Worm (Caenorhabditis elegans) whole organism, L2 larva: Measurements from ENCODE around the gene cest-34.

Experiments used
- aly-2 ChIP-seq: fragments of 150-350 bp; optimal IDR thresholded peaks from 2 replicates; lab custom pipeline; 2014; ENCODE audit warnings: missing biosample characterization, missing genetic modification characterization
- elt-1 ChIP-seq: fragments of 150-350 bp; optimal IDR thresholded peaks from 2 replicates; lab custom pipeline; 2014; ENCODE audit warnings: missing biosample characterization, missing genetic modification characterization
- elt-3 ChIP-seq: sonication (generic microtip); optimal IDR thresholded peaks from 2 replicates; lab custom pipeline; 2017; ENCODE audit warnings: missing biosample characterization, missing genetic modification characterization
- fos-1 ChIP-seq: fragments of 150-350 bp; optimal IDR thresholded peaks from 2 replicates; lab custom pipeline; 2014; ENCODE audit warnings: missing biosample characterization, missing genetic modification characterization
- lin-39 ChIP-seq: fragments of 150-350 bp; optimal IDR thresholded peaks from 2 replicates; lab custom pipeline; 2014; ENCODE audit warnings: missing biosample characterization, missing genetic modification reagents, missing genetic modification characterization
- nhr-11 ChIP-seq: fragments of 150-350 bp; optimal IDR thresholded peaks from 2 replicates; lab custom pipeline; 2014; ENCODE audit warnings: missing biosample characterization, missing genetic modification characterization
- nhr-12 ChIP-seq: fragments of 150-350 bp; optimal IDR thresholded peaks from 2 replicates; lab custom pipeline; 2014; ENCODE audit warnings: missing biosample characterization, missing genetic modification characterization
- nhr-25 ChIP-seq: fragments of 150-350 bp; sonication (generic microtip); optimal IDR thresholded peaks from 3 replicates; lab custom pipeline; 2014; ENCODE audit warnings: missing biosample characterization, missing genetic modification characterization
- nhr-77 ChIP-seq: fragments of 150-350 bp; optimal IDR thresholded peaks from 2 replicates; lab custom pipeline; 2014; ENCODE audit warnings: missing biosample characterization, missing genetic modification characterization
- skn-1 ChIP-seq: sonication (generic microtip); optimal IDR thresholded peaks from 2 replicates; lab custom pipeline; 2017; ENCODE audit warnings: missing biosample characterization, missing genetic modification characterization
- unc-62 ChIP-seq: fragments of 150-350 bp; optimal IDR thresholded peaks from 2 replicates; lab custom pipeline; 2014; ENCODE audit warnings: missing biosample characterization, missing genetic modification reagents, missing genetic modification characterization
- ztf-11 ChIP-seq: sonication (generic microtip); optimal IDR thresholded peaks from 2 replicates; lab custom pipeline; 2017; ENCODE audit warnings: missing biosample characterization, missing genetic modification characterization

DNA sequence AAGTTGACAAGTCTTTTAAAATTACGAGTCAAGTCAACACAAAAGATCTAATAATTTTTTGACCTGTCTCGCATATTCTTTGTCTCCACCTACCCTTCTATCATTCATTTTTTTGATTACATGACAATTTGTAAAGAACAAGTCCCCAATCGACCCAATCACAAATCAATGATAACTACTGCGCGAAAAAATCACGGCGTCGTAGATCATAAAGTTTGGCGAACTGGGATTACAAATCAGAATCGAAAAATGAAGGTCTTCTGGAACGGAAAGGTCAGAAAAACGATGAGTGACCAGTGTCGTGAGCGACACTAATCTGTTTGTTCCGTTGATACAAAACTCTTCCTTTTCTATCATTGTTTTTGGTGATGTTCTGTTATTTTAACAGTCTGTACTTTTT, 13.5 kb downstream of the cest-34 start:
- TF ChIP-seq lin-39, result no peak
- TF ChIP-seq nhr-11, result no peak
- TF ChIP-seq skn-1, result no peak
- TF ChIP-seq nhr-12, result no peak
- no peak for TF ChIP-seq elt-1 (tag; lab: Kevin White, UChicago)
- no peak for TF ChIP-seq nhr-77 (tag; lab: Kevin White, UChicago)
- TF ChIP-seq unc-62 (GFP tag; lab: Kevin White, UChicago), result no peak
- no peak for TF ChIP-seq elt-3
- TF ChIP-seq nhr-25, result peak; percentile 39
- TF ChIP-seq aly-2 (tag; lab: Kevin White, UChicago), result no peak
- no peak for TF ChIP-seq fos-1 (tag; lab: Kevin White, UChicago)
- no peak for TF ChIP-seq ztf-11
